Worm (Caenorhabditis elegans) whole organism, L4/young adult: ENCODE data around the gene gcy-27.

Experiments used
- W03F9.2 ChIP-seq: fragments of 150-350 bp; optimal IDR thresholded peaks from 2 replicates; lab custom pipeline; 2014; ENCODE audit warnings: missing biosample characterization, missing genetic modification characterization
- dao-5 ChIP-seq: sonication (generic microtip); optimal IDR thresholded peaks from 2 replicates; lab custom pipeline; 2016; ENCODE audit warnings: missing genotype, missing genetic modification characterization, moderate library complexity, missing compliant biosample characterization
- him-1 ChIP-seq: sonication (generic microtip); optimal IDR thresholded peaks from 2 replicates; lab custom pipeline; 2016; ENCODE audit warnings: missing genotype, missing genetic modification reagents, missing genetic modification characterization, missing compliant biosample characterization

gcy-27 gene

ce11 chrIV:17417723-17418122 is 18.7 kb downstream of the gcy-27 start, which contains the start of gene npr-26:
Gene npr-26, minus strand, starts transcription at chrIV:17417823.
- no peak for TF ChIP-seq him-1
- TF ChIP-seq dao-5 (tag; lab: Kevin White, UChicago), result no peak
- no peak for TF ChIP-seq W03F9.2

ce11 chrIV:17413343-17413742 is 23.1 kb downstream of the gcy-27 start:
- no peak for TF ChIP-seq dao-5 (tag; lab: Kevin White, UChicago)
- TF ChIP-seq him-1, result no peak

- TF ChIP-seq dao-5 (tag; lab: Kevin White, UChicago) (no peak), him-1 (no peak), W03F9.2 (no peak)
Measured at ce11 chrIV:17407491-17407890, 29.0 kb downstream of the gcy-27 start, which contains the start of gene T02D1.9. Gene T02D1.9, minus strand, starts transcription at chrIV:17407591.

ce11 chrIV:17407025-17407424 is 29.4 kb downstream of the gcy-27 start, which contains the start of gene T02D1.7:
Gene T02D1.7, minus strand, starts transcription at chrIV:17407125.
- TF ChIP-seq dao-5 (tag; lab: Kevin White, UChicago) (no peak), W03F9.2 (no peak), him-1 (no peak)

- no peak for TF ChIP-seq dao-5 (tag; lab: Kevin White, UChicago)
- TF ChIP-seq W03F9.2, result no peak
- no peak for TF ChIP-seq him-1
Measured at ce11 chrIV:17406119-17406518, 30.3 kb downstream of the gcy-27 start.

- no peak for TF ChIP-seq W03F9.2
Measured at ce11 chrIV:17405530-17405929, 30.9 kb downstream of the gcy-27 start, which contains the start of gene pmp-4. Gene pmp-4, minus strand, starts transcription at chrIV:17405630.

ce11 chrIV:17399455-17399854 is 37.0 kb downstream of the gcy-27 start, which contains the start of gene T02D1.4:
Gene T02D1.4, plus strand, starts transcription at chrIV:17399755.
- no peak for TF ChIP-seq W03F9.2
- no peak for TF ChIP-seq dao-5 (tag; lab: Kevin White, UChicago)

ce11 chrIV:17395910-17396309 is 40.5 kb downstream of the gcy-27 start, which contains the start of gene sru-15:
Gene sru-15, plus strand, starts transcription at chrIV:17396210.
- no peak for TF ChIP-seq him-1

- TF ChIP-seq him-1 (no peak), dao-5 (tag; lab: Kevin White, UChicago) (no peak), W03F9.2 (no peak)
Measured at ce11 chrIV:17387442-17387967, 48.9 kb downstream of the gcy-27 start, which contains the start of gene T02D1.8. Gene T02D1.8, minus strand, starts transcription at chrIV:17387492.

- no peak for TF ChIP-seq him-1
- TF ChIP-seq dao-5 (tag; lab: Kevin White, UChicago), result no peak
- TF ChIP-seq W03F9.2, result no peak
Measured at ce11 chrIV:17383046-17383445, 53.4 kb downstream of the gcy-27 start, which contains the start of gene C30H6.12. Gene C30H6.12, plus strand, starts transcription at chrIV:17383346.
